Worm (Caenorhabditis elegans) whole organism, mixed stage, embryonic: ENCODE results near the gene E04D5.5.

Experiments used
- M03D4.4 ChIP-seq: sonication (generic microtip); optimal IDR thresholded peaks from 2 replicates; lab custom pipeline; 2017; ENCODE audit warnings: mild to moderate bottlenecking, missing genetic modification characterization, missing compliant biosample characterization
- bed-3 ChIP-seq: fragments of 200-800 bp; sonication (Bioruptor generic); optimal IDR thresholded peaks from 3 replicates; lab custom pipeline; 2018; ENCODE audit warnings: mild to moderate bottlenecking, missing genetic modification characterization, moderate library complexity, missing compliant biosample characterization
- blmp-1 ChIP-seq: fragments of 150-350 bp; optimal IDR thresholded peaks from 2 replicates; lab custom pipeline; 2014; ENCODE audit warnings: missing biosample characterization, missing genetic modification characterization
- ceh-39 ChIP-seq: fragments of 150-350 bp; optimal IDR thresholded peaks from 2 replicates; lab custom pipeline; 2014; ENCODE audit warnings: missing biosample characterization, missing genetic modification characterization
- ceh-43 ChIP-seq: fragments of 200-800 bp; sonication (Bioruptor generic); optimal IDR thresholded peaks from 2 replicates; lab custom pipeline; 2018; ENCODE audit warnings: mild to moderate bottlenecking, missing genetic modification characterization, moderate library complexity, missing compliant biosample characterization
- cnd-1 ChIP-seq: fragments of 200-800 bp; sonication (Bioruptor generic); optimal IDR thresholded peaks from 2 replicates; lab custom pipeline; 2018; ENCODE audit warnings: mild to moderate bottlenecking, missing genetic modification characterization, missing compliant biosample characterization
- drap-1 ChIP-seq: fragments of 200-800 bp; sonication (Bioruptor generic); optimal IDR thresholded peaks from 3 replicates; lab custom pipeline; 2018; ENCODE audit warnings: mild to moderate bottlenecking, missing genetic modification characterization, missing compliant biosample characterization
- elt-1 ChIP-seq: sonication (generic microtip); optimal IDR thresholded peaks from 2 replicates; lab custom pipeline; 2017; ENCODE audit warnings: missing genetic modification characterization, mild to moderate bottlenecking, missing compliant biosample characterization, antibody characterized with exemption, moderate library complexity, borderline replicate concordance; ENCODE audit not compliant: insufficient read depth
- elt-3 ChIP-seq: fragments of 150-350 bp; optimal IDR thresholded peaks from 2 replicates; lab custom pipeline; 2014; ENCODE audit warnings: missing biosample characterization, missing genetic modification characterization
- flh-1 ChIP-seq: fragments of 200-800 bp; sonication (Bioruptor generic); optimal IDR thresholded peaks from 2 replicates; lab custom pipeline; 2018; ENCODE audit warnings: mild to moderate bottlenecking, missing genetic modification characterization, moderate library complexity, missing compliant biosample characterization
- ham-2 ChIP-seq: fragments of 200-800 bp; sonication (Bioruptor generic); optimal IDR thresholded peaks from 2 replicates; lab custom pipeline; 2018; ENCODE audit warnings: mild to moderate bottlenecking, missing genetic modification characterization, missing compliant biosample characterization
- hlh-1 ChIP-seq: fragments of 150-350 bp; optimal IDR thresholded peaks from 2 replicates; lab custom pipeline; 2014; ENCODE audit warnings: missing biosample characterization, missing genetic modification reagents, missing genetic modification characterization
- lin-13 ChIP-seq: fragments of 150-350 bp; optimal IDR thresholded peaks from 2 replicates; lab custom pipeline; 2014; ENCODE audit warnings: missing biosample characterization, missing genetic modification characterization
- lin-32 ChIP-seq: fragments of 200-800 bp; sonication (Bioruptor generic); optimal IDR thresholded peaks from 2 replicates; lab custom pipeline; 2018; ENCODE audit warnings: mild to moderate bottlenecking, missing genetic modification characterization, missing compliant biosample characterization
- lsy-2 ChIP-seq: fragments of 150-350 bp; optimal IDR thresholded peaks from 2 replicates; lab custom pipeline; 2014; ENCODE audit warnings: missing biosample characterization, missing genetic modification characterization
- mab-5 ChIP-seq: fragments of 150-350 bp; optimal IDR thresholded peaks from 2 replicates; lab custom pipeline; 2014; ENCODE audit warnings: missing biosample characterization, missing genetic modification characterization
- mep-1 ChIP-seq: fragments of 150-350 bp; optimal IDR thresholded peaks from 2 replicates; lab custom pipeline; 2017; ENCODE audit warnings: missing biosample characterization, missing genetic modification reagents, missing genetic modification characterization, inconsistent platforms
- mls-2 ChIP-seq: sonication (generic microtip); optimal IDR thresholded peaks from 2 replicates; lab custom pipeline; 2016; ENCODE audit warnings: mild to moderate bottlenecking, missing genetic modification characterization, moderate library complexity, missing compliant biosample characterization
- nhr-12 ChIP-seq: fragments of 150-350 bp; optimal IDR thresholded peaks from 2 replicates; lab custom pipeline; 2014; ENCODE audit warnings: missing biosample characterization, missing genetic modification characterization
- nhr-28 ChIP-seq: fragments of 150-350 bp; optimal IDR thresholded peaks from 2 replicates; lab custom pipeline; 2014; ENCODE audit warnings: missing biosample characterization, missing genetic modification characterization
- nhr-76 ChIP-seq: sonication (generic microtip); optimal IDR thresholded peaks from 2 replicates; lab custom pipeline; 2017; ENCODE audit warnings: missing biosample characterization, missing genetic modification characterization
- pha-4 ChIP-seq: fragments of 150-350 bp; optimal IDR thresholded peaks from 2 replicates; lab custom pipeline; 2018; ENCODE audit warnings: missing biosample characterization, missing genetic modification reagents, missing genetic modification characterization
- sem-2 ChIP-seq: fragments of 200-800 bp; sonication (Bioruptor generic); optimal IDR thresholded peaks from 2 replicates; lab custom pipeline; 2018; ENCODE audit warnings: mild to moderate bottlenecking, missing genetic modification characterization, missing compliant biosample characterization
- snpc-4 ChIP-seq: fragments of 150-350 bp; optimal IDR thresholded peaks from 2 replicates; lab custom pipeline; 2014; ENCODE audit warnings: missing biosample characterization, missing genetic modification characterization
- tbx-8 ChIP-seq: fragments of 200-800 bp; sonication (Bioruptor generic); optimal IDR thresholded peaks from 2 replicates; lab custom pipeline; 2018; ENCODE audit warnings: mild to moderate bottlenecking, missing genetic modification characterization, moderate library complexity, missing compliant biosample characterization
- unc-39 ChIP-seq: fragments of 150-350 bp; optimal IDR thresholded peaks from 2 replicates; lab custom pipeline; 2014; ENCODE audit warnings: missing biosample characterization, missing genetic modification characterization
- unc-62 ChIP-seq: fragments of 150-350 bp; optimal IDR thresholded peaks from 2 replicates; lab custom pipeline; 2014; ENCODE audit warnings: missing biosample characterization, missing genetic modification reagents, missing genetic modification characterization
- zip-8 ChIP-seq: fragments of 150-350 bp; optimal IDR thresholded peaks from 2 replicates; lab custom pipeline; 2014; ENCODE audit warnings: missing biosample characterization, missing genetic modification characterization
- ztf-11 ChIP-seq: fragments of 150-350 bp; optimal IDR thresholded peaks from 2 replicates; lab custom pipeline; 2014; ENCODE audit warnings: missing biosample characterization, missing genetic modification characterization

E04D5.5 gene

DNA sequence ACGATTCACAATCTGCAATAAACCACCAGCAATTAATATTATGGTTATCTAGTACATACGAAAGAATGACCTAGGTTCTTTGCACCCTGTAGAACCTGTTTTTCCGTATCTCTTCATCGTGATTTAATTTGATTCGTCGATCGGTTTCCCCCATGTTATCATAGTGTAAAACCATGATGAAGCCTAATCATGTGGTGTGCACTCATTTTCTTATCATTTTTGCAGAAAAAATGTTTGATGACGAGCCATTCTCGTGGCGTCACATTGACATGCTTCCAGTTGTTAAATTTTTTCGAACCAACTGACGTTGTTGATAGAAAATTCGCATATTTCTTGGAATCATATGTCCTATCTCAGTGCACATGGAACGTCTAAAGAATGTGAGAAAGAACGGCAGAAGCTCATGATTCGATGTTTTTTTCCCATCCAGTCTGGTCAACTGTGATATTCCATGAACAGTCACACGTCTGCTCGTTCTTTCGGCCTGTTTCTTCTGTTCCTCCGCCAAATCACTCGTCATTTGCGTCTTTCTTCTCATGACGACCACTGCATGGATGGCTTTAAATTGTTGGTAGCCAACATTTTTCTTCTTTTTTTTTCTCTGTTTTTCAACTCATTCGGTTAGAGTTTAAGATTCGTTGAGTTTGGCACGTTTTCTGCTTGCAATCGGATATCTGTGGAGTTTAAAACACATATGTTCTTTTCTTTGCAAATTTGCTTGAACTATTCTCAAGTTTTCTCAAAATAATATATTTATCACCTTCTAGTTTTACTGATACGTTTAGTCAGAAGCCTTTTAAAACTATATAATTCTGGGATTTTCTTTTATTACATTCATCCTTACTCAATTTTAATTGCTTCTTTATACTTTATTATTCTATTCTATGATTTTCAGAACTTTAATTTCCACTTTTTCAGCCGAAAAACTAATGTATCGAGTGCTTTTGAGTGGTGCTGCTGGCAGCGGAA, 36.5 kb downstream of the E04D5.5 start, which contains the start of gene ZK673.2:
ZK673.2 (plus strand) TSS at position 919 of the 969 bp plus-strand sequence.
- TF ChIP-seq unc-62 (no peak), hlh-1 (tag; lab: Kevin White, UChicago) (no peak), M03D4.4 (no peak), elt-3 (tag; lab: Kevin White, UChicago) (no peak), pha-4 (no peak), unc-39 (tag; lab: Kevin White, UChicago) (no peak), flh-1 (GFP tag; lab: Kevin White, UChicago) (no peak), ceh-43 (GFP tag; lab: Kevin White, UChicago) (no peak), nhr-76 (no peak), ceh-39 (no peak), zip-8 (no peak), sem-2 (GFP tag; lab: Kevin White, UChicago) (no peak), drap-1 (GFP tag; lab: Kevin White, UChicago) (no peak), tbx-8 (GFP tag; lab: Kevin White, UChicago) (no peak), ztf-11 (tag; lab: Kevin White, UChicago) (no peak), nhr-12 (tag; lab: Kevin White, UChicago) (no peak), lin-32 (no peak), mab-5 (tag; lab: Kevin White, UChicago) (no peak), nhr-28 (tag; lab: Kevin White, UChicago) (no peak)

ce11 chrII:10449707-10450106, 38.6 kb downstream of the E04D5.5 start, which contains the start of gene lin-56:
Gene lin-56 (plus strand): TSS chrII:10450007.
- no peak for TF ChIP-seq lin-32
- TF ChIP-seq cnd-1 (tag; lab: Kevin White, UChicago) = no peak
- TF ChIP-seq pha-4 = no peak
- TF ChIP-seq unc-39 (tag; lab: Kevin White, UChicago) = no peak
- TF ChIP-seq tbx-8 (GFP tag; lab: Kevin White, UChicago) = no peak
- no peak for TF ChIP-seq ceh-43 (GFP tag; lab: Kevin White, UChicago)
- no peak for TF ChIP-seq zip-8
- no peak for TF ChIP-seq ceh-39
- no peak for TF ChIP-seq mls-2 (tag; lab: Kevin White, UChicago)
- TF ChIP-seq mab-5 (tag; lab: Kevin White, UChicago) = no peak
- no peak for TF ChIP-seq ztf-11 (tag; lab: Kevin White, UChicago)
- TF ChIP-seq blmp-1 (tag; lab: Kevin White, UChicago) = no peak

DNA sequence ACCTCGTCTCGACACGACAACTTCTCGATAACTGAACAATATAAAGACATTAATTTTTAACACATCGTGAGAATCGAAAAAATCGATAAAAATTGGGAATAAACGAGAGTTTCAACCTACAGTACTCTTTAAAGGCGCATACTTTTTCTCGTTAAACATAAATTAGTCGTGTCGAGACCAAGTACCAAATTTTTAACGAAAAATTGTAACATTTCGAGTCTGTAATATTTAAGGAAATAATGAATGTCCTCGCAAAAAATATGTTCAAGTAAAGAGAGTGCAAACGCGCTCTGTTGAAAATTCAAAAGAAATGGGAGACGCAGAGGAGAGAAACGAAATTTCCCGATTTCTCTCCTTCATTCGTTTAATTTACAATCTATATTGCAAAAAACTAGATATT, 39.2 kb downstream of the E04D5.5 start:
- TF ChIP-seq mep-1 (peak; percentile 27), lin-13 (tag; lab: Kevin White, UChicago) (no peak), elt-1 (no peak)

ce11 chrII:10452620-10453019, 41.5 kb downstream of the E04D5.5 start, which contains the start of gene ZK673.4:
Gene ZK673.4 (plus strand): TSS chrII:10452920.
- no peak for TF ChIP-seq lin-13 (tag; lab: Kevin White, UChicago)
- TF ChIP-seq sem-2 (GFP tag; lab: Kevin White, UChicago) = no peak
- TF ChIP-seq pha-4 = no peak
- TF ChIP-seq hlh-1 (tag; lab: Kevin White, UChicago) = no peak
- no peak for TF ChIP-seq lsy-2 (tag; lab: Kevin White, UChicago)
- no peak for TF ChIP-seq nhr-12 (tag; lab: Kevin White, UChicago)

DNA sequence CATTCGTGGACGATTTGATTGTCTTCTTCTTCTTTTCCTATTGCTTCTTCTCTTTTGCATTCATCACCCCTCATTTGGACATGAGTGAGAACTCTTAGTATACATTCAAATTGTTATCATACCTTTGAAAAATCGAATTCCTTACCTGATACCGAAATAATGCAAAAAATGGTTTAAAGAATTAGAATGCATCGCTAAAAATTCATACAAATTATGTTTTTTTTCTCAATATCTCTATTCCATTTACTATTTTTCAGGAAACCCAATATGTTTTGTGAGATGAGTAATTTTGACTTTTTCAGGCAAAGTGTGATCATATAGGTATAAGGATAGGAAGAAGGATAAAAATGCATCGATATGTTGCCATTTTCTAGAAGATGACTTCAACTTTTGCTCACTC, 45.9 kb downstream of the E04D5.5 start, which contains the start of gene ZK673.11:
ZK673.11 (plus strand) TSS at position 301 of the 400 bp plus-strand sequence.
- TF ChIP-seq lin-32 (no peak), bed-3 (GFP tag; lab: Kevin White, UChicago) (no peak), snpc-4 (no peak), ceh-43 (GFP tag; lab: Kevin White, UChicago) (no peak), nhr-28 (tag; lab: Kevin White, UChicago) (no peak), pha-4 (no peak), zip-8 (no peak), lsy-2 (tag; lab: Kevin White, UChicago) (no peak), hlh-1 (tag; lab: Kevin White, UChicago) (no peak), mls-2 (tag; lab: Kevin White, UChicago) (no peak), ceh-39 (no peak), ham-2 (GFP tag; lab: Kevin White, UChicago) (no peak)
